Fruit fly (Drosophila melanogaster) S2 (cell line): Measurements from ENCODE around the gene PIG-C.

ENCODE experiments used
- CG8478 ChIP-seq: fragments of >200 bp; optimal IDR thresholded peaks from 2 replicates; lab custom pipeline; 2018
- CTCF ChIP-seq, 2 experiments: fragments of >200 bp; optimal IDR thresholded peaks; 2 replicates each; lab custom pipeline; 2018

PIG-C gene

dm6 chr3L:3319223-3319643 lies at the start of gene PIG-C, which contains the start of the genes CG12016 and Dpm2:
TSS of gene PIG-C (minus strand) at chr3L:3319232.
TSS of gene CG12016 (plus strand) at chr3L:3319555.
TSS of gene Dpm2 (plus strand) at chr3L:3319555.
- TF ChIP-seq CTCF (optimal IDR thresholded peaks at IDR 0.05; lab: Kevin White, UChicago) (peak in 1 of 2 experiments; percentile 14), CG8478 (lab: Kevin White, UChicago) (no peak)

DNA sequence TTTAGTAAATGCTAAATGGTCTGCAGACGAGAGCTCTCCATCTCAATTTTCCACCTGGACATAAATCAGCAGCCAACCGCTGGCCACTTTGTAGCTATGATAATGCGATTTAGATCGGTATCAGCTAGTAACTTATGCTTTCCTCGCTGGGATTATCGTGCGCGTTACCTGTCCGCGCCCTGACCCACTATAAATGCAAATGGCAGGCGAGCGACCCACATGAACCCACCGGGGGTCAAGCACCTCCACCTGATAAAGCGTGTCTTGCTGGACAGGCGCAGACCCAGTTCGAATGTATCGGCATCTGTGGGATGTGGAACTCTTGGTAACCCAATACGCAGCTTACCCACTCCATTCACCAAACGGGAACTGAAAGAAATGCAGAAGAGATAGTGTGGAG lies 34.3 kb upstream of the PIG-C start:
- TF ChIP-seq CG8478 (lab: Kevin White, UChicago), result no peak

- no peak for TF ChIP-seq CTCF (optimal IDR thresholded peaks at IDR 0.05; lab: Kevin White, UChicago)
- TF ChIP-seq CG8478 (lab: Kevin White, UChicago), result no peak
These were observed 33.5 kb upstream of the PIG-C start for dm6 chr3L:3352516-3352915.

DNA sequence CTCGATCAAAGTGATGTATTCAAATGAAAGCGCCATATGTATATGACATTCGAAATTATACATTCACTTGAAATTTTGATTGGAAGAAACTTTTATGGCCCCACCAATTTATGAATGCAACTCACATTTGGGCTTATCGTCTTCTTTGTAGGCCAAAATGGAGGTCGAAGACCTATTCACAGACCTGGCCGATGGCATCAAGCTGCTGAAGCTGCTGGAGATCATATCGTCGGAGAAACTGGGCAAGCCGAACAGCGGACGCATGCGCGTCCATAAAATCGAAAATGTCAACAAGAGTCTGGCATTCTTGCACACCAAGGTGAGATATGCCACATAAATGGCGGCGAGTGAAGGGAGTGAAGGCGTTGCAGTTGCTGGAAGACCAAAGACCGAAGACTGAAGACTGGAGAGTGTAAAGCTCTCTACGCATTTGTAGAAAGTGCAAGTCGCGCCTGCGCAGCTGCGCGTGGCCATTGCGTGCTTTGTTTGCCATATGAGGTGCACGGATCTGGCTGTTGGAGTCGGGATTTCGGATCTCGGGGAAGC lies 32.9 kb upstream of the PIG-C start:
- TF ChIP-seq CG8478 (lab: Kevin White, UChicago) (no peak), CTCF (optimal IDR thresholded peaks at IDR 0.05; lab: Kevin White, UChicago) (no peak)

dm6 chr3L:3350572-3351343 lies 31.7 kb upstream of the PIG-C start:
- TF ChIP-seq CG8478 (lab: Kevin White, UChicago) (no peak), CTCF (optimal IDR thresholded peaks at IDR 0.05; lab: Kevin White, UChicago) (no peak)

- TF ChIP-seq CG8478 (lab: Kevin White, UChicago) (no peak), CTCF (optimal IDR thresholded peaks at IDR 0.05; lab: Kevin White, UChicago) (no peak)
These were observed 30.7 kb upstream of the PIG-C start for dm6 chr3L:3349825-3350123.

DNA sequence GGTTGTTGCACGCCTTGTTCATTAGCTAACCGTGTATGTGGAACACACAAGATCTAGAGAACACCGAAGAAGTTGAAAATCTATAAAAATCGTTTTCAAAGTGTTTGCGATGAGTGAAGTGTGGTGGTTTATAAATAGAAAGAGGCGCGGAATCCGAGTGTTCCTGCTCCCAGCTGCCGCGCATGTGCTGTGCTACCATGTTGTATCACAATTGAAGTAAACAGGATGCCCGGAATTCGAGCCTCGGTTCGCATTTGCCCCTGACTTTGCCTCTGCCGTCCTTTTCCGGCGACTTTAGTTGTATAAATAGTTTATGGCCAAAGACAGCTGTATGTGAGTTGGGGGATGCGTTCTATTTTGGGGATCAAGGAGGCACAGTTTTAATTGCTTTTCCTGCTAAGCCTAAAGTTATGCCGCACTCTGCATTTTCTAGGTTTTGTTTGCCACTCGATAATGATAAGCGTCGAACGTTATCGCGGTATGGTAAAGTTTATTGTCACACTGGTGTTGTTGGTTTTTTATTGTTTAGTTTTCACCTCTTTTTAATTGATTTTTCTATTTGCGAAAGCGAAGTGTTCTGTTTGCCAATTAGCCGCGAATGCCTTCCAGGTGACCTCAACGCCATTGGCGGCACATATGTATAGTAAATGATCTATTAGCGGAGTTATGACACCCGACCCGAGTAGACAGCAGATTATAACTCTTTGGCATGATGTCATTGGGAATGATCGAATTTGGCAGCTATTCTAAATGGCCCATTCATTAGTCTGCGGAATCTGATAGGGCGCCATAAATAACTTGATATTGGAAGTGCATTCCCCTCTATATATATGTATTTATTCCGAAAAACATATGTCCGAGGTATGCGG lies 30.2 kb upstream of the PIG-C start:
- no peak for TF ChIP-seq CTCF (optimal IDR thresholded peaks at IDR 0.05; lab: Kevin White, UChicago)
- no peak for TF ChIP-seq CG8478 (lab: Kevin White, UChicago)

dm6 chr3L:3346294-3346693 lies 27.3 kb upstream of the PIG-C start:
- TF ChIP-seq CG8478 (lab: Kevin White, UChicago), result no peak
- TF ChIP-seq CTCF (optimal IDR thresholded peaks at IDR 0.05; lab: Kevin White, UChicago), result no peak

dm6 chr3L:3344528-3344927 lies 25.5 kb upstream of the PIG-C start:
- TF ChIP-seq CTCF (optimal IDR thresholded peaks at IDR 0.05; lab: Kevin White, UChicago) (no peak), CG8478 (lab: Kevin White, UChicago) (no peak)

DNA sequence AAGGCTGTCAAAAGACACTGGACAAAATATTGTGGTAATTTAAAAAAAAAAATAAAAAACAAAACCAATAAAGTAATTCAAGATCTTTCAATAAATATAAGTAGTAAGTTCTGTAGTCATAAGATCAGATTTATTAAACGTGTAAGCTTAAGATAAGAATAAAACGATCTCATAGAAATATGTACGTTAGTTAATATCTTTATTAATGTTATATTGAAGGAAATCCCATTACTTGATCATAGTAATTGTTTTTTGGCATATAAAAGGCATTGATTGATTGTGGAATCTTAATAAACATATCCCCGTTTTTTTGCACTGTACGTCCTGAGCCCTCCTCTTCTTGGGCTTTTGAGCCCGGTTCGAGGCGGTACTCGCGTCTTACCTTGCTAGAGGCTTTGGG lies 24.2 kb upstream of the PIG-C start:
- no peak for TF ChIP-seq CG8478 (lab: Kevin White, UChicago)
- no peak for TF ChIP-seq CTCF (optimal IDR thresholded peaks at IDR 0.05; lab: Kevin White, UChicago)

DNA sequence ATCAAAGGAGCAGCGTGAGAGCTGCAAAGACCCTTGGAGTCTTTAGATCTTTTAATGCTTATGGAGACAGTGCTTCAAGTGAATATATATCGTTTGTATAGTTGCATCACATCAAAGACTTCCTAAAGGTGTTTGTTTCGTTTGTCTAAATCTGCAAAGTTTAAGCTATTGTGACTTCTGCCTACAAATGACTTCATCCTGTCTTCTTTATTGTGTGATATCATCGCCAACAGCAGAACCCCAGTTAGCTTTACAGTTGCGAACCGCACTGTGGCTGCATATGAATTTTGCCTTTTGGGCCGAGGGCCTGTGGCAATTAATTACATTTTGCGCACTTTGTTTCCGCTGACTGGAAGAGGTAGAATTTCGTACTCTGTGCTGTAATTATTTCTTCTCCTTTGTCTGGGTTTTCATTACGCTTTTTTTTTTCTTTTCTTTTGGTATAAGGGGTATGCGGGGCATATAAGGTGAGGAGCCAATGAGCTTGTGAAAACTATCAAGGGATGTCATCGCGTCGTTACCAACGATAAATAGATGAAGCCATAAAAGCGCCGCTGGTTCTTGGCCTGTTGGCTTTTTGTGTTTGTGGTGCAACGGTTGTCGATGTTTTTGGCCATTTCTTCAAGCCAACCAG lies 23.4 kb upstream of the PIG-C start:
- TF ChIP-seq CTCF (optimal IDR thresholded peaks at IDR 0.05; lab: Kevin White, UChicago), result no peak
- no peak for TF ChIP-seq CG8478 (lab: Kevin White, UChicago)

dm6 chr3L:3339695-3340226 lies 20.7 kb upstream of the PIG-C start:
- no peak for TF ChIP-seq CG8478 (lab: Kevin White, UChicago)
- TF ChIP-seq CTCF (optimal IDR thresholded peaks at IDR 0.05; lab: Kevin White, UChicago), result no peak

dm6 chr3L:3338882-3339590 lies 20.0 kb upstream of the PIG-C start:
- TF ChIP-seq CTCF (optimal IDR thresholded peaks at IDR 0.05; lab: Kevin White, UChicago) (no peak), CG8478 (lab: Kevin White, UChicago) (no peak)
